Worm (Caenorhabditis elegans) whole organism, mixed stage, embryonic: ENCODE measurements around the gene F56D6.21.

ENCODE experiments used
- M03D4.4 ChIP-seq: sonication (generic microtip); optimal IDR thresholded peaks from 2 replicates; lab custom pipeline; 2017; ENCODE audit warnings: mild to moderate bottlenecking, missing genetic modification characterization, missing compliant biosample characterization
- bed-3 ChIP-seq: fragments of 200-800 bp; sonication (Bioruptor generic); optimal IDR thresholded peaks from 3 replicates; lab custom pipeline; 2018; ENCODE audit warnings: mild to moderate bottlenecking, missing genetic modification characterization, moderate library complexity, missing compliant biosample characterization
- blmp-1 ChIP-seq: fragments of 150-350 bp; optimal IDR thresholded peaks from 2 replicates; lab custom pipeline; 2014; ENCODE audit warnings: missing biosample characterization, missing genetic modification characterization
- ceh-39 ChIP-seq: fragments of 150-350 bp; optimal IDR thresholded peaks from 2 replicates; lab custom pipeline; 2014; ENCODE audit warnings: missing biosample characterization, missing genetic modification characterization
- ceh-83 ChIP-seq: fragments of 200-800 bp; sonication (Bioruptor generic); optimal IDR thresholded peaks from 2 replicates; lab custom pipeline; 2018; ENCODE audit warnings: mild to moderate bottlenecking, missing genetic modification characterization, missing compliant biosample characterization
- ces-1 ChIP-seq: fragments of 150-350 bp; optimal IDR thresholded peaks from 2 replicates; lab custom pipeline; 2014; ENCODE audit warnings: missing biosample characterization, missing genetic modification reagents, missing genetic modification characterization
- cnd-1 ChIP-seq: fragments of 200-800 bp; sonication (Bioruptor generic); optimal IDR thresholded peaks from 2 replicates; lab custom pipeline; 2018; ENCODE audit warnings: mild to moderate bottlenecking, missing genetic modification characterization, missing compliant biosample characterization
- elt-1 ChIP-seq: sonication (generic microtip); optimal IDR thresholded peaks from 2 replicates; lab custom pipeline; 2017; ENCODE audit warnings: missing genetic modification characterization, mild to moderate bottlenecking, missing compliant biosample characterization, antibody characterized with exemption, moderate library complexity, borderline replicate concordance; ENCODE audit not compliant: insufficient read depth
- elt-3 ChIP-seq: fragments of 150-350 bp; optimal IDR thresholded peaks from 2 replicates; lab custom pipeline; 2014; ENCODE audit warnings: missing biosample characterization, missing genetic modification characterization
- flh-1 ChIP-seq: fragments of 200-800 bp; sonication (Bioruptor generic); optimal IDR thresholded peaks from 2 replicates; lab custom pipeline; 2018; ENCODE audit warnings: mild to moderate bottlenecking, missing genetic modification characterization, moderate library complexity, missing compliant biosample characterization
- ham-2 ChIP-seq: fragments of 200-800 bp; sonication (Bioruptor generic); optimal IDR thresholded peaks from 2 replicates; lab custom pipeline; 2018; ENCODE audit warnings: mild to moderate bottlenecking, missing genetic modification characterization, missing compliant biosample characterization
- hlh-1 ChIP-seq: fragments of 150-350 bp; optimal IDR thresholded peaks from 2 replicates; lab custom pipeline; 2014; ENCODE audit warnings: missing biosample characterization, missing genetic modification reagents, missing genetic modification characterization
- lin-13 ChIP-seq: fragments of 150-350 bp; optimal IDR thresholded peaks from 2 replicates; lab custom pipeline; 2014; ENCODE audit warnings: missing biosample characterization, missing genetic modification characterization
- lin-32 ChIP-seq: fragments of 200-800 bp; sonication (Bioruptor generic); optimal IDR thresholded peaks from 2 replicates; lab custom pipeline; 2018; ENCODE audit warnings: mild to moderate bottlenecking, missing genetic modification characterization, missing compliant biosample characterization
- lsy-2 ChIP-seq: fragments of 150-350 bp; optimal IDR thresholded peaks from 2 replicates; lab custom pipeline; 2014; ENCODE audit warnings: missing biosample characterization, missing genetic modification characterization
- mab-5 ChIP-seq: fragments of 150-350 bp; optimal IDR thresholded peaks from 2 replicates; lab custom pipeline; 2014; ENCODE audit warnings: missing biosample characterization, missing genetic modification characterization
- mep-1 ChIP-seq: fragments of 150-350 bp; optimal IDR thresholded peaks from 2 replicates; lab custom pipeline; 2017; ENCODE audit warnings: missing biosample characterization, missing genetic modification reagents, missing genetic modification characterization, inconsistent platforms
- mls-2 ChIP-seq: sonication (generic microtip); optimal IDR thresholded peaks from 2 replicates; lab custom pipeline; 2016; ENCODE audit warnings: mild to moderate bottlenecking, missing genetic modification characterization, moderate library complexity, missing compliant biosample characterization
- nhr-12 ChIP-seq: fragments of 150-350 bp; optimal IDR thresholded peaks from 2 replicates; lab custom pipeline; 2014; ENCODE audit warnings: missing biosample characterization, missing genetic modification characterization
- nhr-2 ChIP-seq: fragments of 150-350 bp; optimal IDR thresholded peaks from 2 replicates; lab custom pipeline; 2014; ENCODE audit warnings: missing biosample characterization, missing genetic modification characterization
- nhr-237 ChIP-seq: fragments of 150-350 bp; optimal IDR thresholded peaks from 2 replicates; lab custom pipeline; 2014; ENCODE audit warnings: missing biosample characterization, missing genetic modification characterization
- nhr-28 ChIP-seq: fragments of 150-350 bp; optimal IDR thresholded peaks from 2 replicates; lab custom pipeline; 2014; ENCODE audit warnings: missing biosample characterization, missing genetic modification characterization
- nhr-76 ChIP-seq: sonication (generic microtip); optimal IDR thresholded peaks from 2 replicates; lab custom pipeline; 2017; ENCODE audit warnings: missing biosample characterization, missing genetic modification characterization
- pha-4 ChIP-seq: fragments of 150-350 bp; optimal IDR thresholded peaks from 2 replicates; lab custom pipeline; 2018; ENCODE audit warnings: missing biosample characterization, missing genetic modification reagents, missing genetic modification characterization
- sem-2 ChIP-seq: fragments of 200-800 bp; sonication (Bioruptor generic); optimal IDR thresholded peaks from 2 replicates; lab custom pipeline; 2018; ENCODE audit warnings: mild to moderate bottlenecking, missing genetic modification characterization, missing compliant biosample characterization
- snpc-4 ChIP-seq: fragments of 150-350 bp; optimal IDR thresholded peaks from 2 replicates; lab custom pipeline; 2014; ENCODE audit warnings: missing biosample characterization, missing genetic modification characterization
- sptf-1 ChIP-seq: sonication (generic microtip); optimal IDR thresholded peaks from 2 replicates; lab custom pipeline; 2017; ENCODE audit warnings: mild to moderate bottlenecking, missing genetic modification characterization, moderate library complexity, missing compliant biosample characterization
- tbx-8 ChIP-seq: fragments of 200-800 bp; sonication (Bioruptor generic); optimal IDR thresholded peaks from 2 replicates; lab custom pipeline; 2018; ENCODE audit warnings: mild to moderate bottlenecking, missing genetic modification characterization, moderate library complexity, missing compliant biosample characterization
- unc-39 ChIP-seq: fragments of 150-350 bp; optimal IDR thresholded peaks from 2 replicates; lab custom pipeline; 2014; ENCODE audit warnings: missing biosample characterization, missing genetic modification characterization
- unc-62 ChIP-seq: fragments of 150-350 bp; optimal IDR thresholded peaks from 2 replicates; lab custom pipeline; 2014; ENCODE audit warnings: missing biosample characterization, missing genetic modification reagents, missing genetic modification characterization
- zip-8 ChIP-seq: fragments of 150-350 bp; optimal IDR thresholded peaks from 2 replicates; lab custom pipeline; 2014; ENCODE audit warnings: missing biosample characterization, missing genetic modification characterization
- ztf-11 ChIP-seq: fragments of 150-350 bp; optimal IDR thresholded peaks from 2 replicates; lab custom pipeline; 2014; ENCODE audit warnings: missing biosample characterization, missing genetic modification characterization

Gene F56D6.21

DNA sequence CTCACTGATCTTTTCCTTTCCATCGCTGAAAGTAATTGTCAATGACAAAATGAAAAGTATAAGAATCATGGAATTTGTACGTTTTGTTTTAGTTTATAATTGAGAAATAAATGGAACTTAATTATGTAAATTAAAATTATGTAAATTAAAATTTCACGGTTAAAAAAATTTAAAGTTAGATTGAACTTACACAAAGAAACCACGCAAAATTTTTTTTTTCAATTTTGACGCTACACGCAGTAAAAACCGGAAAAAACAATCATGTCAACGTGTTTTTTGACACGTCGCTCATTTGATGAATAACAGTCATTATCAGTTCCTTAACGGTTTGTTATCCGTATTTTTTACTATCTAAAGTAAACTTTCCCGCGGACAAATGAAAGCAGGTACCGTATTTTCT, 23.6 kb upstream of the F56D6.21 start, which contains the start of the genes F37C4.8 and oac-23:
TSS of gene F37C4.8 (minus strand) at position 101 of the 400 bp plus-strand sequence.
TSS of gene oac-23 (plus strand) at position 323 of the 400 bp plus-strand sequence.
- TF ChIP-seq ham-2 (GFP tag; lab: Kevin White, UChicago) (no peak), hlh-1 (no peak), mls-2 (no peak), bed-3 (GFP tag; lab: Kevin White, UChicago) (no peak), cnd-1 (tag; lab: Kevin White, UChicago) (no peak), flh-1 (GFP tag; lab: Kevin White, UChicago) (no peak), zip-8 (tag; lab: Kevin White, UChicago) (no peak), ztf-11 (no peak), pha-4 (tag; lab: Kevin White, UChicago) (no peak), tbx-8 (GFP tag; lab: Kevin White, UChicago) (no peak), sem-2 (GFP tag; lab: Kevin White, UChicago) (no peak), nhr-12 (tag; lab: Kevin White, UChicago) (no peak), nhr-237 (tag; lab: Kevin White, UChicago) (no peak)

DNA sequence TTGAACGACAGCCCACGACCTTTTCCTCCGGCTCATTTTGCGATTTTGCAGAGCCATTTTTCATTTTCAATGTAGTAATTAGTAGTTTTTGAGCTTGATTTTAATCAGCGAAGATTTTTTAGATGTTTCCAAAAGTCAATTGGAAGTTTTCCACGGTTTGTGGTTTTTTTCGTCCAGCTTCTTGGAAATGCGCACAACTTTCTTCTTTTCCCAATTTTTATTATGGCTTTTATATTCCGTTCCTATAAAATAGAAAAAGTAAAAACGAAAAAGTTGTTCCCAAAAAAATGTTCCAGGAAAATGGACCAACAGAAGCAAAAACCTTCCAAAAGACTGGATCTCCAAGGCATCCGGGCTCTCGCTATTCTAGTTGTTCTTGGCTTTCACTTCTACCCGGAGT, 19.4 kb upstream of the F56D6.21 start, which contains the start of gene oac-22:
TSS of gene oac-22 (plus strand) at position 301 of the 400 bp plus-strand sequence.
- TF ChIP-seq ham-2 (GFP tag; lab: Kevin White, UChicago) = no peak
- TF ChIP-seq lin-13 = no peak
- no peak for TF ChIP-seq nhr-76 (tag; lab: Kevin White, UChicago)
- TF ChIP-seq zip-8 (tag; lab: Kevin White, UChicago) = no peak
- no peak for TF ChIP-seq unc-62
- no peak for TF ChIP-seq mep-1 (tag; lab: Kevin White, UChicago)
- TF ChIP-seq tbx-8 (GFP tag; lab: Kevin White, UChicago) = no peak
- no peak for TF ChIP-seq lsy-2 (tag; lab: Kevin White, UChicago)
- TF ChIP-seq nhr-2 (tag; lab: Kevin White, UChicago) = no peak
- no peak for TF ChIP-seq blmp-1
- TF ChIP-seq flh-1 (GFP tag; lab: Kevin White, UChicago) = no peak
- no peak for TF ChIP-seq nhr-28 (tag; lab: Kevin White, UChicago)

DNA sequence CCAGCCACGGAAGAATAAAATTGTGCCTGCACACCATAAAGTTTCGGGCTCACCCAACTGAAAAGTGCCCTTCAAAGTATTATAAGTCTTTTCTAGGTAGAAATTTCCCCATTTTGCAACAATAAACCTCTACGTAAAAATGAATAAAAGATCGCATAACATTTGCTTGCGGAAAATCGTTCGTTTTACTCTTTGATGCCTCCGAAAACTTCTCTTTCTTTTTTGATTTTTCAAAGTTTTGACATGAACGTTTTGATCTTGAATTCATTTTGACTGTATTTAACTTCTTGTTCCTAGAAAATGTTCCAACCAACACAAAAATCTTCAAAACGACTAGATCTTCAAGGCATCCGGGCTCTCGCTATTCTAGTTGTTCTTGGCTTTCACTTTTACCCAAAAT, 15.8 kb upstream of the F56D6.21 start, which contains the start of gene oac-21:
TSS of gene oac-21 (plus strand) at position 301 of the 400 bp plus-strand sequence.
- TF ChIP-seq mab-5 (tag; lab: Kevin White, UChicago) (no peak), bed-3 (GFP tag; lab: Kevin White, UChicago) (no peak), snpc-4 (tag; lab: Kevin White, UChicago) (no peak), ces-1 (GFP tag; lab: Kevin White, UChicago) (no peak), sem-2 (GFP tag; lab: Kevin White, UChicago) (no peak), zip-8 (tag; lab: Kevin White, UChicago) (no peak), sptf-1 (tag; lab: Kevin White, UChicago) (no peak), unc-39 (tag; lab: Kevin White, UChicago) (no peak), ceh-39 (tag; lab: Kevin White, UChicago) (no peak), ceh-83 (GFP tag; lab: Kevin White, UChicago) (no peak), nhr-12 (tag; lab: Kevin White, UChicago) (no peak), nhr-76 (tag; lab: Kevin White, UChicago) (no peak), M03D4.4 (no peak), pha-4 (tag; lab: Kevin White, UChicago) (no peak), lsy-2 (tag; lab: Kevin White, UChicago) (no peak), lin-32 (GFP tag; lab: Kevin White, UChicago) (no peak), mep-1 (tag; lab: Kevin White, UChicago) (no peak), elt-3 (tag; lab: Kevin White, UChicago) (no peak), nhr-28 (tag; lab: Kevin White, UChicago) (no peak)

DNA sequence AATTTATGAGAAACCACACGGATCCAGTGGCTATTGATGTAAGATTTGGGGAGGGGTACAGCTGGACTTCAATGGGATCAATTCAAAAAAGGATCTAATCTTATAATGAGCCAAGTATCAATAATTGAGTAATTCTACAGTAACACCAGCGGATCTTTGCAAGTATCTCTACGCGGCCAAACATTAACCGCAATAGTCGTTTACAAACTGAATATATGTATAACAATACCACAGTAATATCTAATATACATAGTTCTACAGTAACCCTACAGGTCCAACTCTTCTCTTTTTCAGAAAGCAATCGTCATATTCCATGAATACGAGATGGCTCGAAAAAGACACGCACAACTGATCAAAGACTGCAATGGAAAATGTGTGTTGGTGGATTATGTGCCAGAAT, 12.7 kb upstream of the F56D6.21 start, which contains the start of gene F56D6.9:
TSS of gene F56D6.9 (plus strand) at position 301 of the 400 bp plus-strand sequence.
- TF ChIP-seq blmp-1 = no peak
- no peak for TF ChIP-seq unc-62
- no peak for TF ChIP-seq cnd-1 (tag; lab: Kevin White, UChicago)
- no peak for TF ChIP-seq elt-1
- no peak for TF ChIP-seq flh-1 (GFP tag; lab: Kevin White, UChicago)
- no peak for TF ChIP-seq ham-2 (GFP tag; lab: Kevin White, UChicago)
- no peak for TF ChIP-seq lin-32 (GFP tag; lab: Kevin White, UChicago)
- TF ChIP-seq unc-39 (tag; lab: Kevin White, UChicago) = no peak
- no peak for TF ChIP-seq zip-8 (tag; lab: Kevin White, UChicago)
- TF ChIP-seq sptf-1 (tag; lab: Kevin White, UChicago) = no peak
- TF ChIP-seq pha-4 (tag; lab: Kevin White, UChicago) = no peak
